Worm (Caenorhabditis elegans) whole organism, L1 larva: ENCODE measurements around the gene end-1.
A peak's percentile ranks its signal among the peaks of the same experiment; 100 is the strongest.

Source experiments
- C04F5.9 ChIP-seq: sonication (generic microtip); optimal IDR thresholded peaks from 2 replicates; lab custom pipeline; 2016; ENCODE audit warnings: missing genetic modification characterization, missing compliant biosample characterization
- C34B4.2 ChIP-seq: sonication (generic microtip); optimal IDR thresholded peaks from 2 replicates; lab custom pipeline; 2017; ENCODE audit warnings: mild to moderate bottlenecking, missing genetic modification characterization, missing compliant biosample characterization
- aha-1 ChIP-seq: fragments of 150-350 bp; optimal IDR thresholded peaks from 2 replicates; lab custom pipeline; 2014; ENCODE audit warnings: missing biosample characterization, missing genetic modification characterization
- ama-1 ChIP-seq: fragments of 150-350 bp; optimal IDR thresholded peaks from 2 replicates; lab custom pipeline; 2014
- ceh-8 ChIP-seq: fragments of 200-800 bp; sonication (Bioruptor generic); optimal IDR thresholded peaks from 2 replicates; lab custom pipeline; 2018; ENCODE audit warnings: mild to moderate bottlenecking, missing genetic modification characterization, moderate library complexity, missing compliant biosample characterization
- ceh-88 ChIP-seq: fragments of 200-800 bp; sonication (Bioruptor generic); IDR thresholded peaks from 2 replicates; pipeline ENCODE4 v1.3.6; 2022; ENCODE audit warnings: missing genetic modification characterization, missing compliant biosample characterization
- efl-1 ChIP-seq, 4 experiments: fragments of 150-350 bp; optimal IDR thresholded peaks in 3 of 4; peaks in 1 of 4; 1 replicate in 1 of 4; 2 replicates in 3 of 4; lab custom pipeline; 2014; ENCODE audit warnings: missing biosample characterization in 2 of 4, missing genetic modification characterization in 2 of 4, missing genetic modification reagents in 2 of 4
- egl-27 ChIP-seq, 2 experiments: fragments of 150-350 bp in 1 of 2; sonication (generic microtip); optimal IDR thresholded peaks; 3 replicates each; lab custom pipeline; 2017 to 2018; ENCODE audit warnings: missing biosample characterization in 2 of 2, missing genetic modification characterization in 2 of 2, missing genetic modification reagents in 2 of 2
- elt-2 ChIP-seq: sonication (generic microtip); optimal IDR thresholded peaks from 2 replicates; lab custom pipeline; 2016; ENCODE audit warnings: missing genetic modification characterization, mild to moderate bottlenecking, inconsistent platforms, missing compliant biosample characterization, missing genetic modification reagents
- elt-3 ChIP-seq, 6 experiments: fragments of 150-350 bp in 1 of 6; sonication (generic microtip); optimal IDR thresholded peaks; 2 replicates each; lab custom pipeline; 2017 to 2018; ENCODE audit warnings: missing biosample characterization in 6 of 6, missing genetic modification characterization in 6 of 6, inconsistent platforms in 1 of 6
- ets-5 ChIP-seq: fragments of 200-800 bp; sonication (Bioruptor generic); IDR thresholded peaks from 2 replicates; pipeline ENCODE4 v1.3.6; 2022; ENCODE audit warnings: missing genetic modification characterization, missing compliant biosample characterization
- fkh-10 ChIP-seq: sonication (generic microtip); optimal IDR thresholded peaks from 2 replicates; lab custom pipeline; 2017; ENCODE audit warnings: missing biosample characterization, missing genetic modification reagents, missing genetic modification characterization
- grh-1 ChIP-seq: fragments of 200-800 bp; sonication (Bioruptor generic); IDR thresholded peaks from 2 replicates; pipeline ENCODE4 v1.3.6; 2022; ENCODE audit warnings: missing genetic modification reagents, missing genetic modification characterization, missing compliant biosample characterization
- hlh-17 ChIP-seq: fragments of 200-800 bp; sonication (Bioruptor generic); optimal IDR thresholded peaks from 2 replicates; lab custom pipeline; 2018; ENCODE audit warnings: missing genetic modification characterization, mild to moderate bottlenecking, missing compliant biosample characterization, moderate library complexity, borderline replicate concordance
- jun-1 ChIP-seq: fragments of 150-350 bp; optimal IDR thresholded peaks from 2 replicates; lab custom pipeline; 2014; ENCODE audit warnings: missing biosample characterization, missing genetic modification reagents, missing genetic modification characterization
- mab-9 ChIP-seq: fragments of 200-800 bp; sonication (Bioruptor generic); IDR thresholded peaks from 2 replicates; pipeline ENCODE4 v1.3.6; 2022; ENCODE audit warnings: missing genetic modification reagents, missing genetic modification characterization, missing compliant biosample characterization
- mef-2 ChIP-seq: fragments of 150-350 bp; optimal IDR thresholded peaks from 2 replicates; lab custom pipeline; 2014; ENCODE audit warnings: missing biosample characterization, missing genetic modification characterization
- nhr-12 ChIP-seq: sonication (generic microtip); optimal IDR thresholded peaks from 2 replicates; lab custom pipeline; 2017; ENCODE audit warnings: missing biosample characterization, missing genetic modification characterization
- nhr-19 ChIP-seq: fragments of 200-800 bp; sonication (Bioruptor generic); conservative IDR thresholded peaks from 2 replicates; pipeline ENCODE4 v1.3.6; 2022; ENCODE audit warnings: missing genetic modification characterization, missing compliant biosample characterization
- nhr-237 ChIP-seq: fragments of 150-350 bp; optimal IDR thresholded peaks from 2 replicates; lab custom pipeline; 2014; ENCODE audit warnings: missing biosample characterization, missing genetic modification characterization
- pag-3 ChIP-seq: sonication (generic microtip); optimal IDR thresholded peaks from 2 replicates; lab custom pipeline; 2017; ENCODE audit warnings: missing genetic modification characterization, mild to moderate bottlenecking, missing compliant biosample characterization, antibody characterized with exemption, borderline replicate concordance; ENCODE audit not compliant: insufficient read depth
- rnt-1 ChIP-seq: sonication (generic microtip); optimal IDR thresholded peaks from 2 replicates; lab custom pipeline; 2016; ENCODE audit warnings: mild to moderate bottlenecking, missing genetic modification characterization, moderate library complexity, missing compliant biosample characterization
- sox-4 ChIP-seq: sonication (generic microtip); optimal IDR thresholded peaks from 2 replicates; lab custom pipeline; 2016; ENCODE audit warnings: missing genetic modification characterization, missing compliant biosample characterization
- swsn-7 ChIP-seq: sonication (generic microtip); optimal IDR thresholded peaks from 2 replicates; lab custom pipeline; 2016; ENCODE audit warnings: missing genetic modification characterization, missing compliant biosample characterization
- tbx-2 ChIP-seq: sonication (generic microtip); optimal IDR thresholded peaks from 2 replicates; lab custom pipeline; 2016; ENCODE audit warnings: missing genetic modification characterization, missing compliant biosample characterization
- tlp-1 ChIP-seq: fragments of 150-350 bp; optimal IDR thresholded peaks from 2 replicates; lab custom pipeline; 2014; ENCODE audit warnings: missing biosample characterization, missing genetic modification characterization
- unc-130 ChIP-seq: fragments of 150-350 bp; optimal IDR thresholded peaks from 2 replicates; lab custom pipeline; 2017; ENCODE audit warnings: missing biosample characterization, missing genetic modification characterization, inconsistent platforms
- unc-86 ChIP-seq: sonication (generic microtip); optimal IDR thresholded peaks from 2 replicates; lab custom pipeline; 2016; ENCODE audit warnings: missing genetic modification characterization, missing compliant biosample characterization
- vab-15 ChIP-seq: sonication (generic microtip); optimal IDR thresholded peaks from 2 replicates; lab custom pipeline; 2017; ENCODE audit warnings: missing genotype, mild to moderate bottlenecking, missing genetic modification characterization, missing compliant biosample characterization
- xbp-1 ChIP-seq: sonication (generic microtip); optimal IDR thresholded peaks from 2 replicates; lab custom pipeline; 2016; ENCODE audit warnings: missing genetic modification characterization, missing compliant biosample characterization

end-1 gene

ce11 chrV:14013638-14014037 is 28.7 kb downstream of the end-1 start:
- no peak for TF ChIP-seq rnt-1
- TF ChIP-seq efl-1 (optimal IDR thresholded peaks at IDR 0.05; lab: Kevin White, UChicago): no peak
- peak in 1 of 2 experiments; percentile 71 for TF ChIP-seq efl-1 (GFP tag; optimal IDR thresholded peaks at IDR 0.05 in 1 of 2; lab: Kevin White, UChicago)

- TF ChIP-seq aha-1 (tag; lab: Kevin White, UChicago) (no peak), tbx-2 (tag; lab: Kevin White, UChicago) (no peak), nhr-237 (tag; lab: Kevin White, UChicago) (no peak), vab-15 (tag; lab: Kevin White, UChicago) (no peak), unc-130 (no peak), egl-27 (tag; optimal IDR thresholded peaks at IDR 0.05; lab: Kevin White, UChicago) (no peak), C34B4.2 (tag; lab: Kevin White, UChicago) (no peak), hlh-17 (GFP tag; lab: Kevin White, UChicago) (no peak)
Observed at ce11 chrV:14014395-14014794, 29.5 kb downstream of the end-1 start, which contains the start of gene end-3. TSS of gene end-3 (plus strand) at chrV:14014695.

ce11 chrV:14017476-14017875 is 32.5 kb downstream of the end-1 start, which contains the start of gene srh-308:
TSS of gene srh-308 (minus strand) at chrV:14017576.
- TF ChIP-seq mab-9 (GFP tag; lab: Robert Waterston, UW) (no peak), jun-1 (tag; lab: Kevin White, UChicago) (no peak), grh-1 (GFP tag; lab: Robert Waterston, UW) (no peak), elt-3 (tag; optimal IDR thresholded peaks at IDR 0.05; lab: Kevin White, UChicago) (no peak), nhr-12 (tag; lab: Kevin White, UChicago) (no peak), tlp-1 (tag; lab: Kevin White, UChicago) (no peak), nhr-19 (GFP tag; lab: Robert Waterston, UW) (no peak), unc-86 (tag; lab: Kevin White, UChicago) (no peak), aha-1 (tag; lab: Kevin White, UChicago) (no peak), ama-1 (lab: Kevin White, UChicago) (no peak), unc-130 (no peak), xbp-1 (tag; lab: Kevin White, UChicago) (no peak), ets-5 (GFP tag; lab: Robert Waterston, UW) (no peak), ceh-8 (no peak), pag-3 (tag; lab: Kevin White, UChicago) (no peak), fkh-10 (no peak)

- TF ChIP-seq elt-3 (tag; optimal IDR thresholded peaks at IDR 0.05; lab: Kevin White, UChicago) (no peak), elt-2 (tag; lab: Kevin White, UChicago) (peak; percentile 61), pag-3 (tag; lab: Kevin White, UChicago) (no peak), efl-1 (optimal IDR thresholded peaks at IDR 0.05; lab: Kevin White, UChicago) (no peak), efl-1 (GFP tag; optimal IDR thresholded peaks at IDR 0.05 in 1 of 2; lab: Kevin White, UChicago) (peak in 1 of 2 experiments; percentile 68)
Observed at ce11 chrV:14018640-14019039, 33.7 kb downstream of the end-1 start, which contains the start of the genes mtl-2 and T08G5.1. TSS of gene mtl-2 (minus strand) at chrV:14018673. TSS of gene T08G5.1 (plus strand) at chrV:14018766.

- TF ChIP-seq ceh-88 (GFP tag; lab: Robert Waterston, UW) (no peak), swsn-7 (tag; lab: Kevin White, UChicago) (no peak), sox-4 (peak; percentile 21)
Observed at ce11 chrV:14023074-14023473, 38.1 kb downstream of the end-1 start, which contains the start of gene T08G5.15. TSS of gene T08G5.15 (minus strand) at chrV:14023174.

DNA sequence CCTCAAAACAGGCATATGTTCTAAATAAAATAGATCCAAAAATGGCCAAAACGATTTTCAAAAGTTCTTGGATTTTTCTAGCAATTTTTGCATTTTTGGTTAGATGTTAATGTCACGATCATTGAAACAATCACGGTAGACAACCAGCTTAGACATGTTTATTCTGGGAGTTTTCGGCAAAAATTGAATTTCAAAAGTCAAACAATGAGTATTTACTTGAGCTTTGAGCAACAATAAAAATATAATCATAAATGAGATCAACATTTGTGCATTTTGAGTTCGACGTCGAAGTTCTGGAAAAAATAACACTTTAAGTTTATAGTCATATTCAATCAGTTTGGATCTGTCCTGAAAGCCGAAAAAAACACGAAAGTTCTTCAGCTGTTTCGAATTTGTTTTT is 41.3 kb downstream of the end-1 start, which contains the start of gene T08G5.2:
Gene T08G5.2 (minus strand): TSS at position 101 of the 400 bp plus-strand sequence.
- TF ChIP-seq ceh-8: no peak
- no peak for TF ChIP-seq efl-1 (optimal IDR thresholded peaks at IDR 0.05; lab: Kevin White, UChicago)
- TF ChIP-seq efl-1 (GFP tag; optimal IDR thresholded peaks at IDR 0.05 in 1 of 2; lab: Kevin White, UChicago): no peak
- TF ChIP-seq C04F5.9 (tag; lab: Kevin White, UChicago): no peak
- no peak for TF ChIP-seq mef-2 (tag; lab: Kevin White, UChicago)
